Fruit fly (Drosophila melanogaster): ENCODE data around the gene Ublcp1.

The Ublcp1 gene

DNA sequence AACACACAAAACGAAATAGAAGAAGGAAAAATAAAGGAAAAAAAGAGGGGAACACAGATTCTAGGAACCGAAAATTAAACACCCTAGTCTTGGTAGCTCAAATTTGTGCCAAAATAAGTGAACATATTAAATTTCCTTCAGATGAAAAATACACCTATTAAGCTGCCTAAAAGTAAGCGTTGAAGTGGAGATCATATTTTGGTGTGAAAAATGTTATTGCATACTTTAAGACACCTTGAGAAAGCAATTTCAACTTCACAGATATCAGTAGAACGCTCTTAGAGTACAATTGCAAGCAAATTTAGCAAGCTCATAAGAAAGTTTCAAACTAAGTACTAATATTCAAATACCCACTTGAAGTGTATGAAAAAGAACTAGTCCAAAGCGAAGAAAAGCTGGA is 49.4 kb downstream of the Ublcp1 start:
- TF ChIP-seq CG3919 (GFP tag; optimal IDR thresholded peaks at IDR 0.05) (no peak), dsx (GFP tag; optimal IDR thresholded peaks at IDR 0.05; ENCODE audit: poor library complexity, severe bottlenecking) (no peak), CG7368 (GFP tag; optimal IDR thresholded peaks at IDR 0.05) (no peak), CG6276 (GFP tag; optimal IDR thresholded peaks at IDR 0.05) (no peak), salr (GFP tag; optimal IDR thresholded peaks at IDR 0.05) (no peak), CG32006 (GFP tag; optimal IDR thresholded peaks at IDR 0.05) (peak; percentile 19), CG6854 (GFP tag; optimal IDR thresholded peaks at IDR 0.05) (no peak), CG15336 (GFP tag; IDR thresholded peaks at IDR 0.05) (no peak), Hr39 (GFP tag; optimal IDR thresholded peaks at IDR 0.05) (no peak)
